Worm (Caenorhabditis elegans) whole organism, mixed stage, embryonic: ENCODE measurements around the gene dos-2.

Source experiments
- elt-1 ChIP-seq: sonication (generic microtip); optimal IDR thresholded peaks from 2 replicates; lab custom pipeline; 2017; ENCODE audit warnings: missing genetic modification characterization, mild to moderate bottlenecking, missing compliant biosample characterization, antibody characterized with exemption, moderate library complexity, borderline replicate concordance; ENCODE audit not compliant: insufficient read depth
- elt-3 ChIP-seq: fragments of 150-350 bp; optimal IDR thresholded peaks from 2 replicates; lab custom pipeline; 2014; ENCODE audit warnings: missing biosample characterization, missing genetic modification characterization
- mep-1 ChIP-seq: fragments of 150-350 bp; optimal IDR thresholded peaks from 2 replicates; lab custom pipeline; 2017; ENCODE audit warnings: missing biosample characterization, missing genetic modification reagents, missing genetic modification characterization, inconsistent platforms
- nhr-12 ChIP-seq: fragments of 150-350 bp; optimal IDR thresholded peaks from 2 replicates; lab custom pipeline; 2014; ENCODE audit warnings: missing biosample characterization, missing genetic modification characterization
- nhr-237 ChIP-seq: fragments of 150-350 bp; optimal IDR thresholded peaks from 2 replicates; lab custom pipeline; 2014; ENCODE audit warnings: missing biosample characterization, missing genetic modification characterization
- pha-4 ChIP-seq: fragments of 150-350 bp; optimal IDR thresholded peaks from 2 replicates; lab custom pipeline; 2018; ENCODE audit warnings: missing biosample characterization, missing genetic modification reagents, missing genetic modification characterization
- sem-2 ChIP-seq: fragments of 200-800 bp; sonication (Bioruptor generic); optimal IDR thresholded peaks from 2 replicates; lab custom pipeline; 2018; ENCODE audit warnings: mild to moderate bottlenecking, missing genetic modification characterization, missing compliant biosample characterization
- snpc-4 ChIP-seq: fragments of 150-350 bp; optimal IDR thresholded peaks from 2 replicates; lab custom pipeline; 2014; ENCODE audit warnings: missing biosample characterization, missing genetic modification characterization
- tbx-8 ChIP-seq: fragments of 200-800 bp; sonication (Bioruptor generic); optimal IDR thresholded peaks from 2 replicates; lab custom pipeline; 2018; ENCODE audit warnings: mild to moderate bottlenecking, missing genetic modification characterization, moderate library complexity, missing compliant biosample characterization
- unc-120 ChIP-seq: sonication (generic microtip); optimal IDR thresholded peaks from 2 replicates; lab custom pipeline; 2017; ENCODE audit warnings: missing genetic modification characterization, missing compliant biosample characterization; ENCODE audit not compliant: poor library complexity, severe bottlenecking
- unc-39 ChIP-seq: fragments of 150-350 bp; optimal IDR thresholded peaks from 2 replicates; lab custom pipeline; 2014; ENCODE audit warnings: missing biosample characterization, missing genetic modification characterization
- unc-62 ChIP-seq: fragments of 150-350 bp; optimal IDR thresholded peaks from 2 replicates; lab custom pipeline; 2014; ENCODE audit warnings: missing biosample characterization, missing genetic modification reagents, missing genetic modification characterization
- zip-8 ChIP-seq: fragments of 150-350 bp; optimal IDR thresholded peaks from 2 replicates; lab custom pipeline; 2014; ENCODE audit warnings: missing biosample characterization, missing genetic modification characterization
- ztf-11 ChIP-seq: fragments of 150-350 bp; optimal IDR thresholded peaks from 2 replicates; lab custom pipeline; 2014; ENCODE audit warnings: missing biosample characterization, missing genetic modification characterization

ce11 chrII:3996005-3996404 lies 20.0 kb downstream of the dos-2 start, which contains the start of gene clc-22:
- TF ChIP-seq pha-4 (tag; lab: Kevin White, UChicago) (no peak), snpc-4 (tag; lab: Kevin White, UChicago) (no peak), sem-2 (GFP tag; lab: Kevin White, UChicago) (no peak), unc-62 (GFP tag; lab: Kevin White, UChicago) (no peak), elt-1 (no peak), elt-3 (no peak), tbx-8 (GFP tag; lab: Kevin White, UChicago) (no peak), ztf-11 (tag; lab: Kevin White, UChicago) (no peak), unc-39 (tag; lab: Kevin White, UChicago) (no peak), nhr-12 (no peak), zip-8 (tag; lab: Kevin White, UChicago) (no peak), unc-120 (tag; lab: Kevin White, UChicago) (no peak), nhr-237 (tag; lab: Kevin White, UChicago) (no peak), mep-1 (tag; lab: Kevin White, UChicago) (no peak)
